Fruit fly (Drosophila melanogaster) whole organism, adult: ENCODE results near the gene Ten-a.

Experiments used
- CG12768 ChIP-seq: fragments of 200-800 bp; sonication (Bioruptor generic); optimal IDR thresholded peaks from 2 replicates; lab custom pipeline; 2017; ENCODE audit warnings: missing biosample characterization, missing genetic modification characterization, mild to moderate bottlenecking, moderate library complexity, missing genetic modification reagents
- CG1620 ChIP-seq: fragments of 200-800 bp; sonication (Bioruptor generic); optimal IDR thresholded peaks from 2 replicates; lab custom pipeline; 2016; ENCODE audit warnings: missing biosample characterization, missing genetic modification characterization
- CG7101 ChIP-seq: fragments of 200-800 bp; sonication (Bioruptor generic); optimal IDR thresholded peaks from 2 replicates; lab custom pipeline; 2018; ENCODE audit warnings: missing biosample characterization, mild to moderate bottlenecking, missing genetic modification characterization, moderate library complexity
- Hr96 ChIP-seq: fragments of 200-800 bp; sonication (Bioruptor generic); optimal IDR thresholded peaks from 2 replicates; lab custom pipeline; 2016; ENCODE audit warnings: missing biosample characterization, missing genetic modification characterization
- cic ChIP-seq: fragments of 200-800 bp; sonication (Bioruptor generic); optimal IDR thresholded peaks from 2 replicates; lab custom pipeline; 2017; ENCODE audit warnings: missing biosample characterization, mild to moderate bottlenecking, missing genetic modification characterization, moderate library complexity
- ovo ChIP-seq: fragments of 200-800 bp; sonication (Bioruptor generic); optimal IDR thresholded peaks from 2 replicates; lab custom pipeline; 2016; ENCODE audit warnings: missing biosample characterization, missing genetic modification characterization
- pad ChIP-seq: fragments of 200-800 bp; sonication (Bioruptor generic); optimal IDR thresholded peaks from 3 replicates; lab custom pipeline; 2017; ENCODE audit warnings: missing biosample characterization, missing genetic modification characterization, mild to moderate bottlenecking, moderate library complexity, missing genetic modification reagents
- tj ChIP-seq: fragments of 200-800 bp; sonication (Bioruptor generic); optimal IDR thresholded peaks from 3 replicates; lab custom pipeline; 2017; ENCODE audit warnings: missing biosample characterization, mild to moderate bottlenecking, missing genetic modification characterization, moderate library complexity

dm6 chrX:12292452-12292851 lies 249.0 kb downstream of the Ten-a start:
- TF ChIP-seq pad (no peak), CG7101 (tag; lab: Kevin White, UChicago) (no peak), ovo (GFP tag; lab: Kevin White, UChicago) (no peak), CG12768 (no peak), tj (GFP tag; lab: Kevin White, UChicago) (no peak), CG1620 (GFP tag; lab: Kevin White, UChicago) (no peak), cic (GFP tag; lab: Kevin White, UChicago) (no peak), Hr96 (GFP tag; lab: Kevin White, UChicago) (no peak)
